Fruit fly (Drosophila melanogaster) whole organism, embryonic: ENCODE data around the gene temp.

Experiments used
- Adf1 ChIP-seq: fragments of 200-800 bp; sonication (Bioruptor generic); IDR thresholded peaks from 2 replicates; pipeline ENCODE4 v1.3.6; 2022; ENCODE audit warnings: missing biosample characterization, missing genetic modification characterization
- Awh ChIP-seq: fragments of 200-800 bp; sonication (Bioruptor generic); IDR thresholded peaks from 2 replicates; pipeline ENCODE4, ENCODE4 v1.3.6; 2022; ENCODE audit warnings: missing biosample characterization, missing genetic modification characterization
- BEAF-32 ChIP-seq: fragments of 200-800 bp; sonication (Bioruptor generic); optimal IDR thresholded peaks from 3 replicates; lab custom pipeline; 2017; ENCODE audit warnings: missing biosample characterization, missing genetic modification characterization, mild to moderate bottlenecking, moderate library complexity, missing genetic modification reagents
- CG10431 ChIP-seq: fragments of 200-800 bp; sonication (Bioruptor generic); optimal IDR thresholded peaks from 3 replicates; lab custom pipeline; 2018; ENCODE audit warnings: missing biosample characterization, mild to moderate bottlenecking, missing genetic modification characterization
- CG10654 ChIP-seq: fragments of 200-800 bp; sonication (Bioruptor generic); optimal IDR thresholded peaks from 2 replicates; lab custom pipeline; 2016; ENCODE audit warnings: missing biosample characterization, missing genetic modification characterization
- CG12104 ChIP-seq: fragments of 200-800 bp; sonication (Bioruptor generic); optimal IDR thresholded peaks from 3 replicates; lab custom pipeline; 2016; ENCODE audit warnings: missing biosample characterization, missing genetic modification characterization
- CG13624 ChIP-seq: fragments of 200-800 bp; sonication (Bioruptor generic); optimal IDR thresholded peaks from 2 replicates; lab custom pipeline; 2016; ENCODE audit warnings: missing biosample characterization, missing genetic modification characterization
- CG15514 ChIP-seq: fragments of 200-800 bp; sonication (Bioruptor generic); optimal IDR thresholded peaks from 3 replicates; lab custom pipeline; 2017; ENCODE audit warnings: missing biosample characterization, missing genetic modification characterization, mild to moderate bottlenecking, moderate library complexity, missing genetic modification reagents
- CG1603 ChIP-seq: fragments of 200-800 bp; sonication (Bioruptor generic); optimal IDR thresholded peaks from 2 replicates; lab custom pipeline; 2019; ENCODE audit warnings: missing biosample characterization, mild to moderate bottlenecking, missing genetic modification characterization, moderate library complexity
- CG2116 ChIP-seq: fragments of 200-800 bp; sonication (Bioruptor generic); optimal IDR thresholded peaks from 3 replicates; lab custom pipeline; 2018; ENCODE audit warnings: missing biosample characterization, mild to moderate bottlenecking, missing genetic modification characterization
- CG2129 ChIP-seq: fragments of 200-800 bp; sonication (Bioruptor generic); IDR thresholded peaks from 2 replicates; pipeline ENCODE4 v1.3.6; 2022; ENCODE audit warnings: missing biosample characterization, missing genetic modification characterization; ENCODE audit not compliant: partially characterized antibody
- CG34376 ChIP-seq: fragments of 200-800 bp; sonication (Bioruptor generic); optimal IDR thresholded peaks from 2 replicates; lab custom pipeline; 2018; ENCODE audit warnings: missing biosample characterization, mild to moderate bottlenecking, missing genetic modification characterization
- CG3847 ChIP-seq: fragments of 200-800 bp; sonication (Bioruptor generic); IDR thresholded peaks from 2 replicates; pipeline ENCODE4 v1.3.6; 2022; ENCODE audit warnings: missing biosample characterization, missing genetic modification characterization
- CG6791 ChIP-seq: fragments of 200-800 bp; sonication (Bioruptor generic); IDR thresholded peaks from 3 replicates; pipeline ENCODE4 v1.3.6; 2022; ENCODE audit warnings: missing biosample characterization, missing genetic modification characterization; ENCODE audit not compliant: partially characterized antibody
- CG6813 ChIP-seq: fragments of 200-800 bp; sonication (Bioruptor generic); optimal IDR thresholded peaks from 2 replicates; lab custom pipeline; 2017; ENCODE audit warnings: missing biosample characterization, missing genetic modification characterization, mild to moderate bottlenecking, moderate library complexity, missing genetic modification reagents
- CG7987 ChIP-seq: fragments of 200-800 bp; sonication (Bioruptor generic); optimal IDR thresholded peaks from 2 replicates; lab custom pipeline; 2018; ENCODE audit warnings: missing biosample characterization, mild to moderate bottlenecking, missing genetic modification characterization, moderate library complexity
- CG8944 ChIP-seq: fragments of 200-800 bp; sonication (Bioruptor generic); optimal IDR thresholded peaks from 3 replicates; lab custom pipeline; 2016; ENCODE audit warnings: missing biosample characterization, missing genetic modification characterization
- Dbx ChIP-seq: fragments of 200-800 bp; sonication (Bioruptor generic); IDR thresholded peaks from 3 replicates; pipeline ENCODE4 v1.3.6; 2022; ENCODE audit warnings: missing biosample characterization, missing genetic modification characterization
- Dll ChIP-seq: fragments of 200-800 bp; sonication (Bioruptor generic); IDR thresholded peaks from 4 replicates; pipeline ENCODE4 v1.3.6; 2022; ENCODE audit warnings: missing biosample characterization, missing genetic modification characterization; ENCODE audit not compliant: partially characterized antibody
- Ets97D ChIP-seq: fragments of 200-800 bp; sonication (Bioruptor generic); optimal IDR thresholded peaks from 3 replicates; lab custom pipeline; 2016; ENCODE audit warnings: missing biosample characterization, missing genetic modification characterization
- HLH4C ChIP-seq: fragments of 200-800 bp; sonication (Bioruptor generic); IDR thresholded peaks from 3 replicates; pipeline ENCODE4 v1.3.6; 2022; ENCODE audit warnings: missing biosample characterization, missing genetic modification characterization; ENCODE audit not compliant: partially characterized antibody
- HmgD ChIP-seq: fragments of 200-800 bp; sonication (Bioruptor generic); optimal IDR thresholded peaks from 3 replicates; lab custom pipeline; 2016; ENCODE audit warnings: missing biosample characterization, missing genetic modification characterization
- Hmr ChIP-seq: fragments of 200-800 bp; sonication (Bioruptor generic); optimal IDR thresholded peaks from 3 replicates; lab custom pipeline; 2017; ENCODE audit warnings: mild to moderate bottlenecking, missing biosample characterization, missing genetic modification reagents, missing genetic modification characterization
- Hr51 ChIP-seq, 2 experiments: fragments of 200-800 bp; sonication (Bioruptor generic); optimal IDR thresholded peaks; 2 replicates in 1 of 2; 3 replicates in 1 of 2; lab custom pipeline; 2016 to 2018; ENCODE audit warnings: missing biosample characterization in 2 of 2, missing genetic modification characterization in 2 of 2, mild to moderate bottlenecking in 1 of 2, moderate library complexity in 1 of 2
- Kr ChIP-seq: fragments of 200-800 bp; sonication (Bioruptor generic); optimal IDR thresholded peaks from 2 replicates; lab custom pipeline; 2017; ENCODE audit warnings: missing biosample characterization, mild to moderate bottlenecking, missing genetic modification characterization
- MESR4 ChIP-seq: fragments of 200-800 bp; sonication (Bioruptor generic); optimal IDR thresholded peaks from 2 replicates; lab custom pipeline; 2018; ENCODE audit warnings: missing biosample characterization, mild to moderate bottlenecking, missing genetic modification characterization, moderate library complexity
- Med ChIP-seq: fragments of 200-800 bp; sonication (Bioruptor generic); peaks from one replicate; lab custom pipeline; 2016; ENCODE audit warnings: missing biosample characterization, missing genetic modification characterization, mild to moderate bottlenecking, inconsistent platforms, moderate library complexity
- NC2α ChIP-seq: fragments of 200-800 bp; sonication (Bioruptor generic); optimal IDR thresholded peaks from 2 replicates; lab custom pipeline; 2016; ENCODE audit warnings: missing biosample characterization, missing genetic modification characterization
- NfI ChIP-seq: fragments of 200-800 bp; sonication (Bioruptor generic); optimal IDR thresholded peaks from 3 replicates; lab custom pipeline; 2018; ENCODE audit warnings: missing biosample characterization, mild to moderate bottlenecking, missing genetic modification characterization, moderate library complexity
- Optix ChIP-seq: fragments of 200-800 bp; sonication (Bioruptor generic); IDR thresholded peaks from 3 replicates; pipeline ENCODE4 v1.3.6; 2022; ENCODE audit warnings: missing biosample characterization, missing genetic modification characterization
- Rfx ChIP-seq: fragments of 200-800 bp; sonication (Bioruptor generic); IDR thresholded peaks from 2 replicates; pipeline ENCODE4 v1.3.6; 2022; ENCODE audit warnings: missing biosample characterization, missing genetic modification characterization
- Scr ChIP-seq: fragments of 200-800 bp; sonication (Bioruptor generic); IDR thresholded peaks from 2 replicates; pipeline ENCODE4 v1.3.6; 2022; ENCODE audit warnings: missing biosample characterization, missing genetic modification characterization; ENCODE audit not compliant: partially characterized antibody
- amos ChIP-seq: fragments of 200-800 bp; sonication (Bioruptor generic); IDR thresholded peaks from 2 replicates; pipeline ENCODE4 v1.3.6; 2022; ENCODE audit warnings: missing biosample characterization, missing genetic modification characterization; ENCODE audit not compliant: partially characterized antibody
- ara ChIP-seq: fragments of 200-800 bp; sonication (Bioruptor generic); IDR thresholded peaks from 2 replicates; pipeline ENCODE4 v1.3.6; 2022; ENCODE audit warnings: missing biosample characterization, missing genetic modification characterization
- ato ChIP-seq: fragments of 200-800 bp; sonication (Bioruptor generic); IDR thresholded peaks from 2 replicates; pipeline ENCODE4 v1.3.6; 2022; ENCODE audit warnings: missing biosample characterization, missing genetic modification characterization; ENCODE audit not compliant: partially characterized antibody
- crp ChIP-seq, 2 experiments: fragments of 200-800 bp; sonication (Bioruptor generic); optimal IDR thresholded peaks; 2 replicates in 1 of 2; 3 replicates in 1 of 2; lab custom pipeline; 2017; ENCODE audit warnings: missing biosample characterization in 2 of 2, missing genetic modification characterization in 2 of 2, mild to moderate bottlenecking in 1 of 2, moderate library complexity in 1 of 2
- dan ChIP-seq: fragments of 200-800 bp; sonication (Bioruptor generic); IDR thresholded peaks from 2 replicates; pipeline ENCODE4 v1.3.6; 2022; ENCODE audit warnings: missing biosample characterization, missing genetic modification characterization
- danr ChIP-seq: fragments of 200-800 bp; sonication (Bioruptor generic); IDR thresholded peaks from 2 replicates; pipeline ENCODE4 v1.3.6; 2022; ENCODE audit warnings: missing biosample characterization, missing genetic modification characterization
- dm ChIP-seq: fragments of 200-800 bp; sonication (Bioruptor generic); optimal IDR thresholded peaks from 3 replicates; lab custom pipeline; 2016; ENCODE audit warnings: missing biosample characterization, missing genetic modification characterization
- dmrt99B ChIP-seq: fragments of 200-800 bp; sonication (Bioruptor generic); optimal IDR thresholded peaks from 2 replicates; lab custom pipeline; 2018; ENCODE audit warnings: missing biosample characterization, mild to moderate bottlenecking, missing genetic modification characterization, moderate library complexity
- ftz-f1 ChIP-seq: fragments of 200-800 bp; sonication (Bioruptor generic); optimal IDR thresholded peaks from 2 replicates; lab custom pipeline; 2016; ENCODE audit warnings: missing biosample characterization, missing genetic modification characterization
- jumu ChIP-seq: fragments of 200-800 bp; sonication (Bioruptor generic); optimal IDR thresholded peaks from 3 replicates; lab custom pipeline; 2016; ENCODE audit warnings: missing biosample characterization, missing genetic modification characterization
- kni ChIP-seq: fragments of 200-800 bp; sonication (Bioruptor generic); optimal IDR thresholded peaks from 3 replicates; lab custom pipeline; 2017; ENCODE audit warnings: mild to moderate bottlenecking, missing biosample characterization, missing genetic modification reagents, missing genetic modification characterization
- lbe ChIP-seq: fragments of 200-800 bp; sonication (Bioruptor generic); optimal IDR thresholded peaks from 2 replicates; lab custom pipeline; 2016; ENCODE audit warnings: missing biosample characterization, mild to moderate bottlenecking, missing genetic modification characterization
- sug ChIP-seq: fragments of 200-800 bp; optimal IDR thresholded peaks from 2 replicates; lab custom pipeline; 2019; ENCODE audit warnings: missing biosample characterization, mild to moderate bottlenecking, missing genetic modification characterization, moderate library complexity
- tio ChIP-seq: fragments of 200-800 bp; sonication (Bioruptor generic); optimal IDR thresholded peaks from 2 replicates; lab custom pipeline; 2017; ENCODE audit warnings: missing biosample characterization, missing genetic modification characterization, inconsistent platforms
- z ChIP-seq: fragments of 200-800 bp; sonication (Bioruptor generic); IDR thresholded peaks from 3 replicates; pipeline ENCODE4 v1.3.6; 2022; ENCODE audit warnings: missing biosample characterization, missing genetic modification characterization
- zen2 ChIP-seq: fragments of 200-800 bp; sonication (Bioruptor generic); IDR thresholded peaks from 3 replicates; pipeline ENCODE4 v1.3.6; 2022; ENCODE audit warnings: missing biosample characterization, missing genetic modification characterization; ENCODE audit not compliant: partially characterized antibody
- zfh1 ChIP-seq: fragments of 200-800 bp; sonication (Bioruptor generic); IDR thresholded peaks from 3 replicates; pipeline ENCODE4 v1.3.6; 2022; ENCODE audit warnings: missing biosample characterization, missing genetic modification characterization

The temp gene

DNA sequence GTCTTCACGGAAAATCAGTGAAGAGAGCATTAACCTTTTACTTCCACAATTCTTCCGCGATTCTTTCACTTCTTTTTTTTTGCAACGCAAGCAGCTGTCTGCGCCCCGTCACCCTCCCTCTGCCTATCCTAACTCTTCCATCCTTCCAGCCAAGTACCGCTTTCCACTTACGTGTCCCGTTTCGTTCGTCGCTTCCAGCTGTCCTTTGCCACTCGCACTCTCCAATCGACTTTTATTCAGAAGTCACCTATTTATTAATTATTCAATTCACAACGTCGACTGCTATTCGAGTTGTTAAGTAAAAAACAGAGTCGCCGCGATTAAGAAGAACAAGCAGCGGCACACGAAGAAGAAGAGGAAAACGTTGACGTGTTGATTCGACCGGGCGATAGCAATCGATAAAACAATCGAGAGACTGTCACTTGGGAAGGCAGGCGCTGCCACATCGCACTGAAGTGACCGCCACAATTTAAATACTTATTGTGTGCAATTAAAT, 12.4 kb upstream of the temp start, which contains the start of gene Grp170 (continued):
- TF ChIP-seq CG1603 (peak; percentile 63), Awh (GFP tag; lab: Robert Waterston, UW) (no peak), jumu (GFP tag; lab: Kevin White, UChicago) (no peak), Dll (GFP tag; lab: Robert Waterston, UW) (peak; percentile 86), ato (GFP tag; lab: Robert Waterston, UW) (peak; percentile 74; the same call in 1 of the 2 replicates), CG34376 (GFP tag; lab: Kevin White, UChicago) (peak; percentile 38), zen2 (GFP tag; lab: Robert Waterston, UW) (peak; percentile 76), NC2α (GFP tag; lab: Kevin White, UChicago) (no peak), CG3847 (GFP tag; lab: Robert Waterston, UW) (peak; percentile 69), CG6813 (GFP tag; lab: Kevin White, UChicago) (no peak), Hmr (GFP tag; lab: Kevin White, UChicago) (peak; percentile 31), MESR4 (GFP tag; lab: Kevin White, UChicago) (peak; percentile 86), dan (GFP tag; lab: Robert Waterston, UW) (no peak), HmgD (GFP tag; lab: Kevin White, UChicago) (no peak), z (GFP tag; lab: Robert Waterston, UW) (no peak), CG7987 (peak; percentile 19), CG10654 (GFP tag; lab: Kevin White, UChicago) (no peak), dmrt99B (tag; lab: Kevin White, UChicago) (no peak), Dbx (GFP tag; lab: Robert Waterston, UW) (no peak), Ets97D (GFP tag; lab: Kevin White, UChicago) (peak; percentile 86), amos (GFP tag; lab: Robert Waterston, UW) (peak; percentile 96), CG15514 (peak; percentile 82), CG6791 (GFP tag; lab: Robert Waterston, UW) (peak; percentile 95), Adf1 (peak; percentile 63), Kr (GFP tag; lab: Kevin White, UChicago) (no peak), danr (no peak), sug (tag; lab: Kevin White, UChicago) (peak; percentile 34), ara (no peak), BEAF-32 (GFP tag; lab: Kevin White, UChicago) (peak; percentile 91), kni (GFP tag; lab: Kevin White, UChicago) (no peak), NfI (GFP tag; lab: Kevin White, UChicago) (no peak), HLH4C (GFP tag; lab: Robert Waterston, UW) (peak; percentile 70), CG2116 (GFP tag; lab: Kevin White, UChicago) (peak; percentile 91), zfh1 (GFP tag; lab: Robert Waterston, UW) (no peak), ftz-f1 (GFP tag; lab: Kevin White, UChicago) (no peak), Scr (GFP tag; lab: Robert Waterston, UW) (peak; percentile 86), CG2129 (GFP tag; lab: Robert Waterston, UW) (peak; percentile 69), CG8944 (GFP tag; lab: Kevin White, UChicago) (no peak), Hr51 (GFP tag; optimal IDR thresholded peaks at IDR 0.05; lab: Kevin White, UChicago) (no peak), lbe (GFP tag; lab: Kevin White, UChicago) (no peak), dm (GFP tag; lab: Kevin White, UChicago) (peak; percentile 17), CG12104 (no peak), Med (GFP tag; lab: Kevin White, UChicago) (peak; percentile 90), Rfx (GFP tag; lab: Robert Waterston, UW) (peak; percentile 25; the same call in 1 of the 2 replicates), crp (GFP tag; optimal IDR thresholded peaks at IDR 0.05; lab: Kevin White, UChicago) (peak in 1 of 2 experiments; percentile 53), CG10431 (GFP tag; lab: Kevin White, UChicago) (peak; percentile 8), Optix (GFP tag; lab: Robert Waterston, UW) (no peak), CG13624 (GFP tag; lab: Kevin White, UChicago) (peak; percentile 6), tio (GFP tag; lab: Kevin White, UChicago) (no peak)
